Worm (Caenorhabditis elegans) whole organism, young adult: Measurements from ENCODE around the gene mtx-2.

ENCODE experiments used
- F49E8.2 ChIP-seq: sonication (generic microtip); optimal IDR thresholded peaks from 3 replicates; lab custom pipeline; 2017; ENCODE audit warnings: missing genetic modification characterization, mild to moderate bottlenecking, missing compliant biosample characterization, antibody characterized with exemption, moderate library complexity; ENCODE audit not compliant: insufficient read depth
- snpc-1.3 ChIP-seq: sonication (generic microtip); optimal IDR thresholded peaks from 2 replicates; lab custom pipeline; 2017; ENCODE audit warnings: missing genetic modification characterization, mild to moderate bottlenecking, missing compliant biosample characterization, antibody characterized with exemption, moderate library complexity, missing genotype, missing genetic modification reagents; ENCODE audit not compliant: insufficient read depth

- TF ChIP-seq F49E8.2 (tag; lab: Kevin White, UChicago) = no peak
- TF ChIP-seq snpc-1.3 (tag; lab: Kevin White, UChicago) = no peak
Observed at ce11 chrIII:7769965-7770364, 6.6 kb upstream of the mtx-2 start, which contains the start of gene snu-23.
